Fruit fly (Drosophila melanogaster) whole organism, wandering third instar larva: ENCODE results near the gene DEF8.

ENCODE experiments used
- Abd-B ChIP-seq: fragments of >200 bp; optimal IDR thresholded peaks from 2 replicates; lab custom pipeline; 2017; ENCODE audit warnings: missing biosample characterization, missing genetic modification characterization
- CG32264 ChIP-seq: fragments of 200-800 bp; sonication (Bioruptor generic); optimal IDR thresholded peaks from 2 replicates; lab custom pipeline; 2016; ENCODE audit warnings: missing biosample characterization, missing genetic modification characterization
- CG9705 ChIP-seq: fragments of 200-800 bp; sonication (Bioruptor generic); optimal IDR thresholded peaks from 2 replicates; lab custom pipeline; 2018; ENCODE audit warnings: missing biosample characterization, mild to moderate bottlenecking, missing genetic modification characterization
- CrebA ChIP-seq: fragments of 200-800 bp; sonication (Bioruptor generic); optimal IDR thresholded peaks from 2 replicates; lab custom pipeline; 2016; ENCODE audit warnings: missing biosample characterization, mild to moderate bottlenecking, missing genetic modification characterization, borderline replicate concordance
- Dfd ChIP-seq: fragments of >200 bp; optimal IDR thresholded peaks from 2 replicates; lab custom pipeline; 2017; ENCODE audit warnings: missing biosample characterization, missing genetic modification characterization
- Dif ChIP-seq: fragments of 200-275, 200-300 bp; sonication (Bioruptor generic); optimal IDR thresholded peaks from 2 replicates; lab custom pipeline; 2018; ENCODE audit warnings: missing biosample characterization, missing genetic modification characterization; ENCODE audit not compliant: partially characterized antibody
- GATAd ChIP-seq: sonication (Bioruptor generic); optimal IDR thresholded peaks from 2 replicates; lab custom pipeline; 2016; ENCODE audit warnings: missing biosample characterization, missing genetic modification characterization
- HLH106 ChIP-seq: fragments of 200-800 bp; optimal IDR thresholded peaks from 3 replicates; lab custom pipeline; 2019; ENCODE audit warnings: missing biosample characterization, mild to moderate bottlenecking, missing genetic modification characterization, moderate library complexity
- Hnf4 ChIP-seq: fragments of 200-800 bp; sonication (Bioruptor generic); optimal IDR thresholded peaks from 2 replicates; lab custom pipeline; 2016; ENCODE audit warnings: missing biosample characterization, mild to moderate bottlenecking, missing genetic modification characterization
- Hr78 ChIP-seq: fragments of >200 bp; optimal IDR thresholded peaks from 2 replicates; lab custom pipeline; 2017; ENCODE audit warnings: missing biosample characterization, missing genetic modification characterization
- Hr83 ChIP-seq: fragments of 200-300 bp; sonication (Bioruptor generic); optimal IDR thresholded peaks from 2 replicates; lab custom pipeline; 2016; ENCODE audit warnings: missing biosample characterization, mild to moderate bottlenecking, missing genetic modification characterization, moderate library complexity; ENCODE audit not compliant: poor library complexity, severe bottlenecking
- Jra ChIP-seq: sonication (Bioruptor generic); optimal IDR thresholded peaks from 2 replicates; lab custom pipeline; 2016; ENCODE audit warnings: missing biosample characterization, missing genetic modification characterization
- Mio ChIP-seq: sonication (Bioruptor generic); optimal IDR thresholded peaks from 2 replicates; lab custom pipeline; 2016; ENCODE audit warnings: missing biosample characterization, missing genetic modification characterization
- Myc ChIP-seq: fragments of >200 bp; optimal IDR thresholded peaks from 2 replicates; lab custom pipeline; 2017
- N ChIP-seq: fragments of >200 bp; optimal IDR thresholded peaks from 2 replicates; lab custom pipeline; 2018; ENCODE audit warnings: missing biosample characterization, missing external identifiers, missing genetic modification characterization
- OdsH ChIP-seq: fragments of 200-800 bp; sonication (Bioruptor generic); optimal IDR thresholded peaks from 2 replicates; lab custom pipeline; 2016; ENCODE audit warnings: missing biosample characterization, mild to moderate bottlenecking, missing genetic modification characterization
- Rel ChIP-seq, 2 experiments: fragments of 200-800 bp; sonication (Bioruptor generic) in 1 of 2; optimal IDR thresholded peaks; 2 replicates in 1 of 2; 3 replicates in 1 of 2; lab custom pipeline; 2016 to 2019; ENCODE audit warnings: mild to moderate bottlenecking in 2 of 2, missing biosample characterization in 2 of 2, missing genetic modification characterization in 2 of 2, moderate library complexity in 1 of 2
- Sp1 ChIP-seq: fragments of 200-800 bp; sonication (Bioruptor generic); optimal IDR thresholded peaks from 3 replicates; lab custom pipeline; 2019; ENCODE audit warnings: missing biosample characterization, mild to moderate bottlenecking, missing genetic modification characterization, moderate library complexity
- Vsx2 ChIP-seq: fragments of 200-300, 225-300 bp; sonication (Bioruptor generic); optimal IDR thresholded peaks from 2 replicates; lab custom pipeline; 2018; ENCODE audit warnings: missing biosample characterization, missing genetic modification characterization; ENCODE audit not compliant: partially characterized antibody
- br ChIP-seq: fragments of 200-800 bp; sonication (Bioruptor generic); optimal IDR thresholded peaks from 2 replicates; lab custom pipeline; 2016; ENCODE audit warnings: missing biosample characterization, missing genetic modification characterization
- brk ChIP-seq: fragments of 200-800 bp; sonication (Bioruptor generic); optimal IDR thresholded peaks from 2 replicates; lab custom pipeline; 2016; ENCODE audit warnings: missing biosample characterization, mild to moderate bottlenecking, missing genetic modification characterization
- dl ChIP-seq, 2 experiments: fragments of 175-275, 200-275 bp in 1 of 2; fragments of 200-275 bp in 1 of 2; sonication (Bioruptor generic); optimal IDR thresholded peaks; lab custom pipeline; 2018; ENCODE audit warnings: mild to moderate bottlenecking in 2 of 2, missing biosample characterization in 2 of 2, missing genetic modification characterization in 2 of 2, moderate library complexity in 2 of 2; ENCODE audit not compliant: partially characterized antibody in 2 of 2, insufficient read depth in 1 of 2
- dmrt93B ChIP-seq: fragments of 200-800 bp; sonication (Bioruptor generic); optimal IDR thresholded peaks from 2 replicates; lab custom pipeline; 2018; ENCODE audit warnings: missing biosample characterization, mild to moderate bottlenecking, missing genetic modification characterization
- dsf ChIP-seq: sonication (Bioruptor generic); optimal IDR thresholded peaks from 2 replicates; lab custom pipeline; 2016; ENCODE audit warnings: missing biosample characterization, missing genetic modification characterization, borderline replicate concordance
- ey ChIP-seq: fragments of 200-800 bp; sonication (Bioruptor generic); optimal IDR thresholded peaks from 2 replicates; lab custom pipeline; 2016; ENCODE audit warnings: missing biosample characterization, missing genetic modification characterization
- foxo ChIP-seq, 2 experiments: fragments of 200-800 bp; sonication (Bioruptor generic); optimal IDR thresholded peaks; 2 replicates in 1 of 2; 3 replicates in 1 of 2; lab custom pipeline; 2016 to 2017; ENCODE audit warnings: missing biosample characterization in 2 of 2, missing genetic modification characterization in 2 of 2
- fru ChIP-seq: fragments of 200-800 bp; sonication (Bioruptor generic); optimal IDR thresholded peaks from 3 replicates; lab custom pipeline; 2016; ENCODE audit warnings: missing biosample characterization, mild to moderate bottlenecking, missing genetic modification characterization
- h ChIP-seq: fragments of 200-800 bp; sonication (Bioruptor generic); optimal IDR thresholded peaks from 3 replicates; lab custom pipeline; 2016; ENCODE audit warnings: missing biosample characterization, mild to moderate bottlenecking, missing genetic modification characterization
- jim ChIP-seq: fragments of 175-275, 200-325 bp; sonication (Bioruptor generic); optimal IDR thresholded peaks from 2 replicates; lab custom pipeline; 2016; ENCODE audit warnings: missing biosample characterization, mild to moderate bottlenecking, missing genetic modification characterization
- lola ChIP-seq: fragments of >200 bp; optimal IDR thresholded peaks from 2 replicates; lab custom pipeline; 2017; ENCODE audit warnings: missing biosample characterization, missing genetic modification characterization
- pan ChIP-seq: fragments of >200 bp; optimal IDR thresholded peaks from 2 replicates; lab custom pipeline; 2017
- psq ChIP-seq: fragments of 200-800 bp; sonication (Bioruptor generic); optimal IDR thresholded peaks from 3 replicates; lab custom pipeline; 2017; ENCODE audit warnings: missing biosample characterization, mild to moderate bottlenecking, missing genetic modification characterization, moderate library complexity
- rgr ChIP-seq: fragments of 200-800 bp; sonication (Bioruptor generic); optimal IDR thresholded peaks from 3 replicates; lab custom pipeline; 2016; ENCODE audit warnings: missing biosample characterization, mild to moderate bottlenecking, missing genetic modification characterization
- sage ChIP-seq: fragments of 200-800 bp; sonication (Bioruptor generic); optimal IDR thresholded peaks from 2 replicates; lab custom pipeline; 2016; ENCODE audit warnings: missing biosample characterization, mild to moderate bottlenecking, missing genetic modification characterization
- sv ChIP-seq: fragments of 200-800 bp; sonication (Bioruptor generic); optimal IDR thresholded peaks from 3 replicates; lab custom pipeline; 2016; ENCODE audit warnings: missing biosample characterization, missing genetic modification characterization
- tai ChIP-seq: sonication (Bioruptor generic); optimal IDR thresholded peaks from 2 replicates; lab custom pipeline; 2016; ENCODE audit warnings: missing biosample characterization, missing genetic modification characterization
- usp ChIP-seq: fragments of >200 bp; optimal IDR thresholded peaks from 2 replicates; lab custom pipeline; 2017; ENCODE audit warnings: missing biosample characterization, missing genetic modification characterization
- woc ChIP-seq: sonication (Bioruptor generic); optimal IDR thresholded peaks from 2 replicates; lab custom pipeline; 2016; ENCODE audit warnings: missing biosample characterization, mild to moderate bottlenecking, missing genetic modification characterization

Gene DEF8

DNA sequence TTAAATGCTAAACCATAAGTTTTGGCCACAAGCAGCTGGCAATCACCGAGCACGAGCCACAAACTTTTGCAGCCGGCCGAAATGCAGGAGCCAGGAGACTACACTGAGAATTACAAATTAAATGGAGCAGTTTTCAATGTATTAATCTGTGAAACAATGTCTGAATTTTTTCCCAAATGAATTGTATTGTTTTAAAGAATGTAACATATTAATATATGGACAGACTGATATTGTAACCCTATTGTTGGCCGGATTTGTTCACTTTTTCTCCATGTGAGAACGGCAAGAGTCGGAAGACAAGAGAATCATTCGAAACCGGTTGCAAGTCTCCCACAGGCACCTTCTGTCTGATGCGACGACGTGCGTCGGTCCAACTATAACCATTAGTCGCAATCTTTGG is 16.8 kb upstream of the DEF8 start:
- peak; percentile 62 for TF ChIP-seq dsf (GFP tag; lab: Kevin White, UChicago)
- no peak for TF ChIP-seq Myc (lab: Kevin White, UChicago)
- peak; percentile 91 for TF ChIP-seq HLH106 (tag; lab: Kevin White, UChicago)
- no peak for TF ChIP-seq CrebA (GFP tag; lab: Kevin White, UChicago)
- TF ChIP-seq woc (GFP tag; lab: Kevin White, UChicago): peak; percentile 89
- TF ChIP-seq CG32264: peak; percentile 82
- TF ChIP-seq Hr83: no peak
- TF ChIP-seq Rel (GFP tag; optimal IDR thresholded peaks at IDR 0.05; lab: Kevin White, UChicago): peak; percentile 96
- peak; percentile 58 for TF ChIP-seq Rel (tag; optimal IDR thresholded peaks at IDR 0.05; lab: Kevin White, UChicago)
- peak; percentile 94 for TF ChIP-seq fru
- TF ChIP-seq lola (GFP tag; lab: Kevin White, UChicago): no peak
- no peak for TF ChIP-seq dl (GFP tag; optimal IDR thresholded peaks at IDR 0.05; lab: Kevin White, UChicago; ENCODE audit: insufficient read depth in 1 of 2, partially characterized antibody in 2 of 2)
- peak; percentile 91 for TF ChIP-seq rgr
- TF ChIP-seq dmrt93B (GFP tag; lab: Kevin White, UChicago): peak; percentile 79
- peak; percentile 89 for TF ChIP-seq sage
- TF ChIP-seq h (GFP tag; lab: Kevin White, UChicago): peak; percentile 93
- TF ChIP-seq Dfd (GFP tag; lab: Kevin White, UChicago): no peak
- TF ChIP-seq tai (GFP tag; lab: Kevin White, UChicago): no peak
- TF ChIP-seq usp: no peak
- peak; percentile 22 for TF ChIP-seq Mio (GFP tag; lab: Kevin White, UChicago)
- no peak for TF ChIP-seq jim (GFP tag; lab: Kevin White, UChicago)
- peak; percentile 84 for TF ChIP-seq Hnf4 (GFP tag; lab: Kevin White, UChicago)
- no peak for TF ChIP-seq pan (lab: Kevin White, UChicago)
- TF ChIP-seq CG9705 (GFP tag; lab: Kevin White, UChicago): peak; percentile 71
- TF ChIP-seq ey (GFP tag; lab: Kevin White, UChicago): peak; percentile 93
- peak; percentile 46 to 93 for TF ChIP-seq foxo (GFP tag; optimal IDR thresholded peaks at IDR 0.05; lab: Kevin White, UChicago)
- TF ChIP-seq Jra (GFP tag; lab: Kevin White, UChicago): peak; percentile 78
- TF ChIP-seq psq: peak; percentile 90
- no peak for TF ChIP-seq Vsx2 (GFP tag; lab: Kevin White, UChicago)
- peak; percentile 93 for TF ChIP-seq OdsH (GFP tag; lab: Kevin White, UChicago)
- no peak for TF ChIP-seq sv (GFP tag; lab: Kevin White, UChicago)
- TF ChIP-seq GATAd (GFP tag; lab: Kevin White, UChicago): no peak
- peak; percentile 94 for TF ChIP-seq br
- TF ChIP-seq Hr78 (GFP tag; lab: Kevin White, UChicago): no peak
- TF ChIP-seq Sp1 (GFP tag; lab: Kevin White, UChicago): peak; percentile 89
- no peak for TF ChIP-seq N (GFP tag; lab: Kevin White, UChicago)
- no peak for TF ChIP-seq Dif (GFP tag; lab: Kevin White, UChicago)
- no peak for TF ChIP-seq Abd-B (GFP tag; lab: Kevin White, UChicago)
- peak; percentile 86 for TF ChIP-seq brk

dm6 chr3L:12115966-12116735 is 15.8 kb upstream of the DEF8 start, which contains the start of gene vers:
TSS of gene vers (plus strand) at chr3L:12116101.
- TF ChIP-seq jim (GFP tag; lab: Kevin White, UChicago) (no peak), br (no peak), Hnf4 (GFP tag; lab: Kevin White, UChicago) (peak; percentile 57), h (GFP tag; lab: Kevin White, UChicago) (peak; percentile 33), tai (GFP tag; lab: Kevin White, UChicago) (no peak), Dif (GFP tag; lab: Kevin White, UChicago) (no peak), Sp1 (GFP tag; lab: Kevin White, UChicago) (no peak), sv (GFP tag; lab: Kevin White, UChicago) (no peak), usp (no peak), CrebA (GFP tag; lab: Kevin White, UChicago) (no peak), Vsx2 (GFP tag; lab: Kevin White, UChicago) (no peak), psq (no peak), Rel (GFP tag; optimal IDR thresholded peaks at IDR 0.05; lab: Kevin White, UChicago) (no peak), Rel (tag; optimal IDR thresholded peaks at IDR 0.05; lab: Kevin White, UChicago) (peak; percentile 36), Abd-B (GFP tag; lab: Kevin White, UChicago) (no peak), OdsH (GFP tag; lab: Kevin White, UChicago) (no peak), Hr78 (GFP tag; lab: Kevin White, UChicago) (no peak), fru (no peak), woc (GFP tag; lab: Kevin White, UChicago) (no peak), foxo (GFP tag; optimal IDR thresholded peaks at IDR 0.05; lab: Kevin White, UChicago) (peak in 1 of 2 experiments; percentile 23), Dfd (GFP tag; lab: Kevin White, UChicago) (no peak), Myc (lab: Kevin White, UChicago) (no peak), Hr83 (peak; percentile 45), brk (peak; percentile 48), sage (no peak), Jra (GFP tag; lab: Kevin White, UChicago) (peak; percentile 14), dmrt93B (GFP tag; lab: Kevin White, UChicago) (no peak), rgr (no peak), pan (lab: Kevin White, UChicago) (no peak), dsf (GFP tag; lab: Kevin White, UChicago) (no peak), ey (GFP tag; lab: Kevin White, UChicago) (no peak), dl (GFP tag; optimal IDR thresholded peaks at IDR 0.05; lab: Kevin White, UChicago; ENCODE audit: insufficient read depth in 1 of 2, partially characterized antibody in 2 of 2) (no peak), CG32264 (no peak), HLH106 (tag; lab: Kevin White, UChicago) (peak; percentile 10), GATAd (GFP tag; lab: Kevin White, UChicago) (no peak), lola (GFP tag; lab: Kevin White, UChicago) (no peak), N (GFP tag; lab: Kevin White, UChicago) (no peak), Mio (GFP tag; lab: Kevin White, UChicago) (no peak), CG9705 (GFP tag; lab: Kevin White, UChicago) (no peak)
- TF ChIP-seq, all 38 proteins: peak for 8
